Worm (Caenorhabditis elegans) whole organism, midembryonic: ENCODE measurements around the gene his-42.

ENCODE experiments used
- ztf-23 ChIP-seq: fragments of 200-800 bp; sonication (Bioruptor generic); IDR thresholded peaks from 2 replicates; pipeline ENCODE4 v1.3.6; 2022; ENCODE audit warnings: missing genetic modification reagents, missing genetic modification characterization, missing compliant biosample characterization
- ztf-29 ChIP-seq: fragments of 200-800 bp; sonication (Bioruptor generic); IDR thresholded peaks from 2 replicates; pipeline ENCODE4 v1.3.6; 2022; ENCODE audit warnings: missing genetic modification reagents, missing genetic modification characterization, missing compliant biosample characterization

- TF ChIP-seq ztf-23 (GFP tag; lab: Robert Waterston, UW) (no peak), ztf-29 (no peak)
Measured at ce11 chrII:13828597-13828996, at the start of gene his-42.
